Worm (Caenorhabditis elegans): ENCODE results near the gene alh-9.

Gene alh-9

DNA sequence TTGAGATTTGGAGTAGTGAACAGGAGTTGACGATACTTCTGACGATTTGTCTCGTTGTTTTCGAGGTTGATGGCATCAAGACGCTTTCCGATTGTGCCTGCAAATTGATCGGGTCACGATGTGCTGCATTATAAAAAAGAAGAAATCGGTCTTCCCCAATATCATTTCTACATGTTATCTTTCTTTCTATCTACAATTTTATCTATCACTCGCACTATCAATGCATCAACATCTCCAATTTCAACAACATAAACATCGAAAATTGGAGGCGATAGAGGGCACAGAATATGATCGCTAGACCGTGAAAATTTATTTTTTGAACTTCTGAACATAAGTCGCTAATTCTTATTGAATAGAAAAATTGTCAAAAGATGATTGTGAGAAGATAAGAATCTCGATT, 19.9 kb downstream of the alh-9 start:
- no peak for TF ChIP-seq unc-130 (GFP tag; optimal IDR thresholded peaks at IDR 0.05)
- TF ChIP-seq lir-1 (GFP tag; conservative IDR thresholded peaks at IDR 0.05) = no peak
- no peak for TF ChIP-seq athp-1 (tag; optimal IDR thresholded peaks at IDR 0.05)
- TF ChIP-seq rec-8 (tag; optimal IDR thresholded peaks at IDR 0.05) = no peak

DNA sequence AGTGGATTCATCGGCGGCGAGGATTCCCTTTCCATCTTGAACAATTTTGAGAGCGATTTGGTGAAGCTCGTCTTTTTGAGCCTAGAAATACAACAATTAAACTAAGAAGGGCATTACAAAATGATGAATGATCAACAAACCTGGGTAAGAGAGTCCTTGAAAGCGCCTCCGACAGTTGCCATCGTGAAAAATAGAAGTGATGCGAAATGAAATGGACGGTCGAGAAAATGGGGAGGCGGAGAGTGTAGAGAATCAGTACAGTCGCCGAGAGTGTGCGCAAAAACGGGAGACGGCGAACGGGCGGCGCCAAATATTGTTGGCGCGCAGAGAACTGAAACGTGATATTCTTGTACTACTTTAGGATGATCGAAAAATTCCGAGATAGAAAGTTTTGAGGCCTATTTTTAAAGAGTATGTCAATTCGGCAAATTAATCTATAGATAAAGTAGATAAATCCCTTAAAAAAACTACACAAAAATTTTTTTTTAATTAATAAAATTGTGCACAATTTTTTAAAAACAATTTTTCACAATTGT, 20.4 kb downstream of the alh-9 start, which contains the start of gene aldo-2:
TSS of gene aldo-2 (minus strand) at position 486 of the 536 bp plus-strand sequence.
- TF ChIP-seq D2030.7 (GFP tag; IDR thresholded peaks at IDR 0.05) = peak; percentile 93
- TF ChIP-seq tbp1 (GFP tag; optimal IDR thresholded peaks at IDR 0.05) = peak; percentile 55
- TF ChIP-seq lsl-1 (GFP tag; optimal IDR thresholded peaks at IDR 0.05) = peak; percentile 82
- TF ChIP-seq hmg-1.2 (GFP tag; IDR thresholded peaks at IDR 0.05) = peak; percentile 84
- peak; percentile 84; the same call in 1 of the 2 replicates for TF ChIP-seq Y53G8AR.9 (GFP tag; conservative IDR thresholded peaks at IDR 0.05)
- TF ChIP-seq xnd-1 (tag; optimal IDR thresholded peaks at IDR 0.05) = peak; percentile 92
- TF ChIP-seq unc-130 (GFP tag; optimal IDR thresholded peaks at IDR 0.05) = peak; percentile 67
- TF ChIP-seq lin-26 (GFP tag; IDR thresholded peaks at IDR 0.05) = peak; percentile 67; the same call in 1 of the 2 replicates
- TF ChIP-seq dox-1 (GFP tag; IDR thresholded peaks at IDR 0.05) = peak; percentile 86
- peak; percentile 42 for TF ChIP-seq ceh-27 (GFP tag; optimal IDR thresholded peaks at IDR 0.05)
- 0 out of 2 replicates have a peak, but pooled peaks have one; percentile 23 for TF ChIP-seq ceh-100 (GFP tag; IDR thresholded peaks at IDR 0.05)
- peak; percentile 41; the same call in 1 of the 2 replicates for TF ChIP-seq attf-6 (GFP tag; IDR thresholded peaks at IDR 0.05)
- 0 out of 2 replicates have a peak, but pooled peaks have one; percentile 54 for TF ChIP-seq ztf-25 (GFP tag; IDR thresholded peaks at IDR 0.05)
- TF ChIP-seq ets-4 (GFP tag; optimal IDR thresholded peaks at IDR 0.05) = no peak
- 0 out of 2 replicates have a peak, but pooled peaks have one; percentile 72 for TF ChIP-seq aptf-3 (GFP tag; IDR thresholded peaks at IDR 0.05)
- peak; percentile 84 for TF ChIP-seq F33H1.4 (GFP tag; IDR thresholded peaks at IDR 0.05)
- peak; percentile 49; the same call in 1 of the 2 replicates for TF ChIP-seq Y56A3A.18 (GFP tag; IDR thresholded peaks at IDR 0.05)
- peak; percentile 94 for TF ChIP-seq ceh-91 (GFP tag; IDR thresholded peaks at IDR 0.05)
- peak; percentile 40 for TF ChIP-seq ZK185.1 (tag; optimal IDR thresholded peaks at IDR 0.05; ENCODE audit: poor library complexity, severe bottlenecking)
- peak; percentile 84 for TF ChIP-seq tlf-1 (GFP tag; optimal IDR thresholded peaks at IDR 0.05)
- TF ChIP-seq egl-44 (GFP tag; IDR thresholded peaks at IDR 0.05) = peak; percentile 44; the same call in 1 of the 2 replicates
- no peak for TF ChIP-seq snpc-1.3 (tag; optimal IDR thresholded peaks at IDR 0.05; ENCODE audit: insufficient read depth)
- peak; percentile 84 for TF ChIP-seq C17E4.6 (GFP tag; IDR thresholded peaks at IDR 0.05)
- peak; percentile 86 for TF ChIP-seq dpl-1 (GFP tag; optimal IDR thresholded peaks at IDR 0.05)
- peak; percentile 15 for TF ChIP-seq F49E8.2 (tag; optimal IDR thresholded peaks at IDR 0.05; ENCODE audit: insufficient read depth)
- TF ChIP-seq snpc-3.4 (tag; optimal IDR thresholded peaks at IDR 0.05) = peak; percentile 83
- no peak for TF ChIP-seq lsy-27 (tag; optimal IDR thresholded peaks at IDR 0.05; ENCODE audit: borderline replicate concordance, insufficient read depth)
- no peak for TF ChIP-seq T26A5.8 (tag; optimal IDR thresholded peaks at IDR 0.05)
- TF ChIP-seq sdz-38 (tag; optimal IDR thresholded peaks at IDR 0.05) = no peak
- TF ChIP-seq rcor-1 (GFP tag; IDR thresholded peaks at IDR 0.05) = peak; percentile 73
- peak; percentile 70 for TF ChIP-seq aptf-2 (GFP tag; conservative IDR thresholded peaks at IDR 0.05)
- peak; percentile 87 for TF ChIP-seq ekl-4 (GFP tag; IDR thresholded peaks at IDR 0.05)
- TF ChIP-seq K12H6.12 (tag; optimal IDR thresholded peaks at IDR 0.05) = no peak
- TF ChIP-seq nhr-80 (tag; optimal IDR thresholded peaks at IDR 0.05) = peak; percentile 36
- peak; percentile 53 for TF ChIP-seq ama-1 (optimal IDR thresholded peaks at IDR 0.05)
- TF ChIP-seq ama-1 (GFP tag; optimal IDR thresholded peaks at IDR 0.05) = peak in 1 of 2 experiments; percentile 15
- peak; percentile 69 for TF ChIP-seq mcd-1 (GFP tag; IDR thresholded peaks at IDR 0.05)
- TF ChIP-seq zim-3 (tag; optimal IDR thresholded peaks at IDR 0.05) = peak; percentile 39
- peak; percentile 99 for TF ChIP-seq madf-6 (GFP tag; IDR thresholded peaks at IDR 0.05)
- peak; percentile 76 for TF ChIP-seq B0019.2 (GFP tag; conservative IDR thresholded peaks at IDR 0.05)
- TF ChIP-seq Y95B8A.8 (GFP tag; IDR thresholded peaks at IDR 0.05) = peak; percentile 92
- no peak for TF ChIP-seq nhr-90 (tag; optimal IDR thresholded peaks at IDR 0.05)

All from whole organism, young adult.